Worm (Caenorhabditis elegans): ENCODE results near the gene far-1.

DNA sequence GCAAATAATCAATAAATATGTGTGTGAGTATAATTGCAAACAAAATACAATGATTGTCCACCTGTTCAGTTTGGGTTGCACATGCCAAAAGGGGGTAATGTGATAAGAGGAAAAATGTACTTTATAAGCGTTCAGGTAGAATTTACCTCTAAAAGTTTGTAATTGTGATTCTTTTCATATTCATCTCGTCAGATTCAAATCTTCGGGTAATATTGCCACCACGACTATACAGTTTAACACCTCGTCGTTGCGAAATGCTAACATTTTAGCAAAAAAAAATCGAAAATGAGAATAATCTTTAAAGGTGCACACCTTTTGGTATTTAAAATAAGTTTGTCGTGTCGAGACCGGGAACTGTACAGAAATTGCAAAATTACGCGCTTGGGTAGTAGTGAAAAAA, 37.8 kb downstream of the far-1 start, which contains the start of gene nac-2:
- TF ChIP-seq unc-62 (GFP tag; optimal IDR thresholded peaks at IDR 0.05) (no peak), ceh-27 (GFP tag; optimal IDR thresholded peaks at IDR 0.05) (no peak), K12H6.12 (tag; optimal IDR thresholded peaks at IDR 0.05) (no peak), efl-1 (GFP tag; optimal IDR thresholded peaks at IDR 0.05) (no peak), egrh-3 (GFP tag; IDR thresholded peaks at IDR 0.05) (no peak), nfya-1 (tag; optimal IDR thresholded peaks at IDR 0.05; ENCODE audit: borderline replicate concordance, insufficient read depth) (no peak)
